Worm (Caenorhabditis elegans): ENCODE data around the gene bed-1.

- TF ChIP-seq mdl-1 (tag; optimal IDR thresholded peaks at IDR 0.05) (no peak), R02D3.7 (tag; optimal IDR thresholded peaks at IDR 0.05) (no peak), gei-8 (GFP tag; optimal IDR thresholded peaks at IDR 0.05) (no peak), nhr-28 (tag; optimal IDR thresholded peaks at IDR 0.05) (no peak), nhr-111 (GFP tag; optimal IDR thresholded peaks at IDR 0.05) (no peak), ama-1 (optimal IDR thresholded peaks at IDR 0.05) (no peak), aha-1 (tag) (no peak)
Observed at ce11 chrV:19131848-19132401, 7.2 kb upstream of the bed-1 start.

Data from whole organism, L4 larva.